Worm (Caenorhabditis elegans) whole organism, L1 larva: Measurements from ENCODE around the gene C17B7.3.

Source experiments
- C04F5.9 ChIP-seq: sonication (generic microtip); optimal IDR thresholded peaks from 2 replicates; lab custom pipeline; 2016; ENCODE audit warnings: missing genetic modification characterization, missing compliant biosample characterization
- C34B4.2 ChIP-seq: sonication (generic microtip); optimal IDR thresholded peaks from 2 replicates; lab custom pipeline; 2017; ENCODE audit warnings: mild to moderate bottlenecking, missing genetic modification characterization, missing compliant biosample characterization
- F16B12.6 ChIP-seq: fragments of 150-350 bp; optimal IDR thresholded peaks from 2 replicates; lab custom pipeline; 2014; ENCODE audit warnings: missing biosample characterization, missing genetic modification characterization
- aha-1 ChIP-seq: fragments of 150-350 bp; optimal IDR thresholded peaks from 2 replicates; lab custom pipeline; 2014; ENCODE audit warnings: missing biosample characterization, missing genetic modification characterization
- alr-1 ChIP-seq: fragments of 200-800 bp; sonication (Bioruptor generic); optimal IDR thresholded peaks from 2 replicates; lab custom pipeline; 2018; ENCODE audit warnings: borderline replicate concordance, mild to moderate bottlenecking, missing genetic modification characterization, missing compliant biosample characterization
- aly-2 ChIP-seq: fragments of 150-350 bp; optimal IDR thresholded peaks from 2 replicates; lab custom pipeline; 2014; ENCODE audit warnings: missing biosample characterization, missing genetic modification characterization
- ama-1 ChIP-seq: fragments of 150-350 bp; optimal IDR thresholded peaks from 2 replicates; lab custom pipeline; 2014
- blmp-1 ChIP-seq: fragments of 150-350 bp; optimal IDR thresholded peaks from 2 replicates; lab custom pipeline; 2014; ENCODE audit warnings: missing biosample characterization, missing genetic modification characterization
- ceh-63 ChIP-seq: fragments of 200-800 bp; sonication (Bioruptor generic); optimal IDR thresholded peaks from 2 replicates; lab custom pipeline; 2018; ENCODE audit warnings: mild to moderate bottlenecking, missing genetic modification characterization, missing compliant biosample characterization
- ceh-88 ChIP-seq: fragments of 200-800 bp; sonication (Bioruptor generic); IDR thresholded peaks from 2 replicates; pipeline ENCODE4 v1.3.6; 2022; ENCODE audit warnings: missing genetic modification characterization, missing compliant biosample characterization
- ceh-90 ChIP-seq: sonication (generic microtip); optimal IDR thresholded peaks from 2 replicates; lab custom pipeline; 2016; ENCODE audit warnings: missing genetic modification characterization, missing compliant biosample characterization
- dpl-1 ChIP-seq, 3 experiments: fragments of 150-350 bp in 2 of 3; sonication (generic microtip) in 1 of 3; optimal IDR thresholded peaks; 2 replicates each; lab custom pipeline; 2014 to 2017; ENCODE audit warnings: missing biosample characterization in 3 of 3, missing genetic modification characterization in 3 of 3, missing genetic modification reagents in 3 of 3
- dsc-1 ChIP-seq: sonication (generic microtip); optimal IDR thresholded peaks from 2 replicates; lab custom pipeline; 2016; ENCODE audit warnings: mild to moderate bottlenecking, missing genetic modification characterization, missing compliant biosample characterization
- efl-1 ChIP-seq, 4 experiments: fragments of 150-350 bp; optimal IDR thresholded peaks in 3 of 4; peaks in 1 of 4; 1 replicate in 1 of 4; 2 replicates in 3 of 4; lab custom pipeline; 2014; ENCODE audit warnings: missing biosample characterization in 2 of 4, missing genetic modification characterization in 2 of 4, missing genetic modification reagents in 2 of 4
- egl-27 ChIP-seq, 2 experiments: fragments of 150-350 bp in 1 of 2; sonication (generic microtip); optimal IDR thresholded peaks; 3 replicates each; lab custom pipeline; 2017 to 2018; ENCODE audit warnings: missing biosample characterization in 2 of 2, missing genetic modification characterization in 2 of 2, missing genetic modification reagents in 2 of 2
- ets-5 ChIP-seq: fragments of 200-800 bp; sonication (Bioruptor generic); IDR thresholded peaks from 2 replicates; pipeline ENCODE4 v1.3.6; 2022; ENCODE audit warnings: missing genetic modification characterization, missing compliant biosample characterization
- fkh-8 ChIP-seq: sonication (generic microtip); optimal IDR thresholded peaks from 2 replicates; lab custom pipeline; 2016; ENCODE audit warnings: mild to moderate bottlenecking, missing genetic modification characterization, missing compliant biosample characterization
- fos-1 ChIP-seq: fragments of 150-350 bp; optimal IDR thresholded peaks from 2 replicates; lab custom pipeline; 2014; ENCODE audit warnings: missing biosample characterization, missing genetic modification characterization
- hpl-2 ChIP-seq: fragments of 150-350 bp; optimal IDR thresholded peaks from 2 replicates; lab custom pipeline; 2014; ENCODE audit warnings: missing biosample characterization, missing genetic modification reagents, missing genetic modification characterization
- irx-1 ChIP-seq: sonication (generic microtip); optimal IDR thresholded peaks from 2 replicates; lab custom pipeline; 2016; ENCODE audit warnings: missing genetic modification characterization, missing compliant biosample characterization
- lin-13 ChIP-seq: fragments of 150-350 bp; optimal IDR thresholded peaks from 2 replicates; lab custom pipeline; 2014; ENCODE audit warnings: missing biosample characterization, missing genetic modification reagents, missing genetic modification characterization
- lin-14 ChIP-seq: fragments of 200-800 bp; sonication (Bioruptor generic); optimal IDR thresholded peaks from 2 replicates; lab custom pipeline; 2018; ENCODE audit warnings: mild to moderate bottlenecking, missing genetic modification characterization, moderate library complexity, missing compliant biosample characterization
- lin-15B ChIP-seq: fragments of 150-350 bp; sonication (generic microtip); optimal IDR thresholded peaks from 3 replicates; lab custom pipeline; 2014; ENCODE audit warnings: missing biosample characterization, missing genetic modification characterization
- lin-35 ChIP-seq, 2 experiments: fragments of 150-350 bp; optimal IDR thresholded peaks; 2 replicates each; lab custom pipeline; 2014; ENCODE audit warnings: missing biosample characterization in 2 of 2, missing genetic modification characterization in 2 of 2, missing genetic modification reagents in 2 of 2
- lir-3 ChIP-seq: sonication (generic microtip); optimal IDR thresholded peaks from 2 replicates; lab custom pipeline; 2016; ENCODE audit warnings: mild to moderate bottlenecking, missing genetic modification characterization, moderate library complexity, missing compliant biosample characterization; ENCODE audit not compliant: poor library complexity
- lsy-2 ChIP-seq, 2 experiments: fragments of 150-350 bp; optimal IDR thresholded peaks; 2 replicates each; lab custom pipeline; 2014; ENCODE audit warnings: missing biosample characterization in 2 of 2, missing genetic modification characterization in 2 of 2
- mab-9 ChIP-seq: fragments of 200-800 bp; sonication (Bioruptor generic); IDR thresholded peaks from 2 replicates; pipeline ENCODE4 v1.3.6; 2022; ENCODE audit warnings: missing genetic modification reagents, missing genetic modification characterization, missing compliant biosample characterization
- mdl-1 ChIP-seq, 2 experiments: fragments of 150-350 bp; optimal IDR thresholded peaks; 2 replicates each; lab custom pipeline; 2014 to 2017; ENCODE audit warnings: missing biosample characterization in 2 of 2, missing genetic modification characterization in 2 of 2, inconsistent platforms in 1 of 2
- mef-2 ChIP-seq: fragments of 150-350 bp; optimal IDR thresholded peaks from 2 replicates; lab custom pipeline; 2014; ENCODE audit warnings: missing biosample characterization, missing genetic modification characterization
- mep-1 ChIP-seq: fragments of 150-350 bp; optimal IDR thresholded peaks from 2 replicates; lab custom pipeline; 2014; ENCODE audit warnings: missing biosample characterization, missing genetic modification characterization
- nhr-12 ChIP-seq: sonication (generic microtip); optimal IDR thresholded peaks from 2 replicates; lab custom pipeline; 2017; ENCODE audit warnings: missing biosample characterization, missing genetic modification characterization
- nhr-19 ChIP-seq: fragments of 200-800 bp; sonication (Bioruptor generic); conservative IDR thresholded peaks from 2 replicates; pipeline ENCODE4 v1.3.6; 2022; ENCODE audit warnings: missing genetic modification characterization, missing compliant biosample characterization
- nhr-237 ChIP-seq: fragments of 150-350 bp; optimal IDR thresholded peaks from 2 replicates; lab custom pipeline; 2014; ENCODE audit warnings: missing biosample characterization, missing genetic modification characterization
- nhr-47 ChIP-seq: sonication (generic microtip); optimal IDR thresholded peaks from 2 replicates; lab custom pipeline; 2016; ENCODE audit warnings: mild to moderate bottlenecking, missing genetic modification characterization, moderate library complexity, missing compliant biosample characterization
- nhr-71 ChIP-seq: sonication (generic microtip); optimal IDR thresholded peaks from 2 replicates; lab custom pipeline; 2016; ENCODE audit warnings: mild to moderate bottlenecking, missing genetic modification characterization, moderate library complexity, missing compliant biosample characterization
- nhr-77 ChIP-seq: fragments of 150-350 bp; optimal IDR thresholded peaks from 2 replicates; lab custom pipeline; 2014; ENCODE audit warnings: missing biosample characterization, missing genetic modification characterization
- nhr-90 ChIP-seq: sonication (generic microtip); optimal IDR thresholded peaks from 2 replicates; lab custom pipeline; 2016; ENCODE audit warnings: mild to moderate bottlenecking, missing genetic modification characterization, missing compliant biosample characterization; ENCODE audit not compliant: poor library complexity
- pag-3 ChIP-seq: sonication (generic microtip); optimal IDR thresholded peaks from 2 replicates; lab custom pipeline; 2017; ENCODE audit warnings: missing genetic modification characterization, mild to moderate bottlenecking, missing compliant biosample characterization, antibody characterized with exemption, borderline replicate concordance; ENCODE audit not compliant: insufficient read depth
- pax-3 ChIP-seq: fragments of 200-800 bp; sonication (Bioruptor generic); optimal IDR thresholded peaks from 2 replicates; lab custom pipeline; 2018; ENCODE audit warnings: mild to moderate bottlenecking, missing genetic modification characterization, moderate library complexity, missing compliant biosample characterization
- pqm-1 ChIP-seq: sonication (generic microtip); optimal IDR thresholded peaks from 3 replicates; lab custom pipeline; 2017; ENCODE audit warnings: missing biosample characterization, missing genetic modification characterization
- rnt-1 ChIP-seq: sonication (generic microtip); optimal IDR thresholded peaks from 2 replicates; lab custom pipeline; 2016; ENCODE audit warnings: mild to moderate bottlenecking, missing genetic modification characterization, moderate library complexity, missing compliant biosample characterization
- skn-1 ChIP-seq: fragments of 150-350 bp; optimal IDR thresholded peaks from 2 replicates; lab custom pipeline; 2014; ENCODE audit warnings: missing biosample characterization, missing genetic modification characterization
- sup-37 ChIP-seq: fragments of 200-800 bp; sonication (Bioruptor generic); optimal IDR thresholded peaks from 2 replicates; lab custom pipeline; 2018; ENCODE audit warnings: mild to moderate bottlenecking, missing genetic modification characterization, missing compliant biosample characterization
- swsn-7 ChIP-seq: sonication (generic microtip); optimal IDR thresholded peaks from 2 replicates; lab custom pipeline; 2016; ENCODE audit warnings: missing genetic modification characterization, missing compliant biosample characterization
- tlp-1 ChIP-seq: fragments of 150-350 bp; optimal IDR thresholded peaks from 2 replicates; lab custom pipeline; 2014; ENCODE audit warnings: missing biosample characterization, missing genetic modification characterization
- unc-30 ChIP-seq: sonication (generic microtip); optimal IDR thresholded peaks from 2 replicates; lab custom pipeline; 2017; ENCODE audit warnings: missing biosample characterization, missing genetic modification characterization
- unc-62 ChIP-seq: fragments of 150-350 bp; optimal IDR thresholded peaks from 2 replicates; lab custom pipeline; 2014; ENCODE audit warnings: missing biosample characterization, missing genetic modification reagents, missing genetic modification characterization
- unc-86 ChIP-seq: sonication (generic microtip); optimal IDR thresholded peaks from 2 replicates; lab custom pipeline; 2016; ENCODE audit warnings: missing genetic modification characterization, missing compliant biosample characterization
- unc-98 ChIP-seq: fragments of 200-800 bp; sonication (Bioruptor generic); IDR thresholded peaks from 2 replicates; pipeline ENCODE4 v1.3.6; 2022; ENCODE audit warnings: missing genetic modification characterization, missing compliant biosample characterization
- vab-15 ChIP-seq: sonication (generic microtip); optimal IDR thresholded peaks from 2 replicates; lab custom pipeline; 2017; ENCODE audit warnings: missing genotype, mild to moderate bottlenecking, missing genetic modification characterization, missing compliant biosample characterization
- zip-4 ChIP-seq: fragments of 200-800 bp; sonication (Bioruptor generic); optimal IDR thresholded peaks from 2 replicates; lab custom pipeline; 2018; ENCODE audit warnings: mild to moderate bottlenecking, missing genetic modification characterization, moderate library complexity, missing compliant biosample characterization
- ztf-11 ChIP-seq, 2 experiments: sonication (generic microtip); optimal IDR thresholded peaks; 2 replicates each; lab custom pipeline; 2016 to 2017; ENCODE audit warnings: missing genetic modification characterization in 2 of 2, missing biosample characterization in 1 of 2, missing compliant biosample characterization in 1 of 2
- ztf-4 ChIP-seq: fragments of 150-350 bp; optimal IDR thresholded peaks from 2 replicates; lab custom pipeline; 2014; ENCODE audit warnings: missing biosample characterization, missing genetic modification characterization

The C17B7.3 gene

DNA sequence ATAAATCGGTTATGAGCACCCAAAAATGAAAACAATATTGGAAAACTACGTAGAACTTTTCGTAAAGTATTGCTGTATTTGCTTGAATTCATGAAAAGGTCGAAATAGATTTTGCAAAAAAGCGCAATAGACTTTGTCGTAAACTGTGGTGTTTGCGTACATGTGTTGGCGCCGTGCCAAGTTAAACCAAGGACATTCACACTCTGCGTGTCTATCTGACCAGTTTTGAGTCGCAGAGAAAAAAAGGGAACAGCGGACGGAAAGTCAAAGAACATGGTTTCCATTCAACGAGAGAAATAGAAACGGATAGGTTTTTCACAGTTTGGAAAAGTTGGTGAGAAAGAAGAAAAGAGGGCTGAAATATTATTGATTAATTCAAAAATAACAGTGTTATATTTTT is 48.4 kb downstream of the C17B7.3 start:
- TF ChIP-seq unc-30 (tag; lab: Kevin White, UChicago) = no peak
- peak; percentile 43 for TF ChIP-seq fos-1 (tag; lab: Kevin White, UChicago)
- TF ChIP-seq skn-1 (tag; lab: Kevin White, UChicago) = peak; percentile 73
- TF ChIP-seq mab-9 = no peak
- peak; percentile 79 for TF ChIP-seq nhr-47 (tag; lab: Kevin White, UChicago)
- no peak for TF ChIP-seq C34B4.2
- TF ChIP-seq C04F5.9 (tag; lab: Kevin White, UChicago) = no peak
- TF ChIP-seq aly-2 (tag; lab: Kevin White, UChicago) = no peak
- no peak for TF ChIP-seq alr-1
- TF ChIP-seq nhr-71 = peak; percentile 91
- no peak for TF ChIP-seq egl-27 (tag; optimal IDR thresholded peaks at IDR 0.05; lab: Kevin White, UChicago)
- TF ChIP-seq dsc-1 (tag; lab: Kevin White, UChicago) = peak; percentile 17
- TF ChIP-seq efl-1 (optimal IDR thresholded peaks at IDR 0.05; lab: Kevin White, UChicago) = peak; percentile 76 to 82
- TF ChIP-seq efl-1 (GFP tag; optimal IDR thresholded peaks at IDR 0.05 in 1 of 2; lab: Kevin White, UChicago) = peak; percentile 68 to 94
- peak; percentile 76 for TF ChIP-seq pag-3
- TF ChIP-seq blmp-1 (tag; lab: Kevin White, UChicago) = peak; percentile 90
- TF ChIP-seq tlp-1 (tag; lab: Kevin White, UChicago) = no peak
- TF ChIP-seq mdl-1 (tag; optimal IDR thresholded peaks at IDR 0.05; lab: Kevin White, UChicago) = peak in 1 of 2 experiments; percentile 81
- peak; percentile 70 to 87 for TF ChIP-seq lin-35 (GFP tag; optimal IDR thresholded peaks at IDR 0.05; lab: Kevin White, UChicago)
- TF ChIP-seq pax-3 (tag; lab: Kevin White, UChicago) = no peak
- no peak for TF ChIP-seq mef-2 (tag; lab: Kevin White, UChicago)
- no peak for TF ChIP-seq ceh-63
- TF ChIP-seq ceh-88 (GFP tag; lab: Robert Waterston, UW) = no peak
- peak; percentile 87 for TF ChIP-seq nhr-19 (GFP tag; lab: Robert Waterston, UW)
- no peak for TF ChIP-seq ama-1 (lab: Kevin White, UChicago)
- peak; percentile 64 for TF ChIP-seq hpl-2 (GFP tag; lab: Kevin White, UChicago)
- TF ChIP-seq zip-4 (GFP tag; lab: Kevin White, UChicago) = no peak
- TF ChIP-seq unc-62 (GFP tag; lab: Kevin White, UChicago) = no peak
- peak; percentile 99 for TF ChIP-seq lin-14 (GFP tag; lab: Kevin White, UChicago)
- TF ChIP-seq ceh-90 (tag; lab: Kevin White, UChicago) = no peak
- no peak for TF ChIP-seq nhr-12
- TF ChIP-seq vab-15 (tag; lab: Kevin White, UChicago) = no peak
- TF ChIP-seq nhr-77 (tag; lab: Kevin White, UChicago) = peak; percentile 73
- TF ChIP-seq F16B12.6 = peak; percentile 85
- TF ChIP-seq ztf-11 (tag; optimal IDR thresholded peaks at IDR 0.05; lab: Kevin White, UChicago) = no peak
- TF ChIP-seq unc-98 (GFP tag; lab: Robert Waterston, UW) = no peak
- TF ChIP-seq lir-3 (tag; lab: Kevin White, UChicago) = peak; percentile 19
- peak; percentile 81 for TF ChIP-seq nhr-90 (tag; lab: Kevin White, UChicago)
- TF ChIP-seq ets-5 (GFP tag; lab: Robert Waterston, UW) = no peak
- no peak for TF ChIP-seq pqm-1 (tag; lab: Kevin White, UChicago)
- peak; percentile 16 for TF ChIP-seq unc-86
- TF ChIP-seq ztf-4 (tag; lab: Kevin White, UChicago) = peak; percentile 30
- no peak for TF ChIP-seq sup-37
- peak; percentile 60 to 81 (median 76) for TF ChIP-seq dpl-1 (GFP tag; optimal IDR thresholded peaks at IDR 0.05; lab: Kevin White, UChicago)
- TF ChIP-seq nhr-237 (tag; lab: Kevin White, UChicago) = peak; percentile 67
- peak; percentile 91 for TF ChIP-seq mep-1 (tag; lab: Kevin White, UChicago)
- TF ChIP-seq irx-1 (tag; lab: Kevin White, UChicago) = peak; percentile 55
- peak; percentile 73 for TF ChIP-seq lin-13 (GFP tag; lab: Kevin White, UChicago)
- peak; percentile 85 for TF ChIP-seq rnt-1 (tag; lab: Kevin White, UChicago)
- TF ChIP-seq lsy-2 (tag; optimal IDR thresholded peaks at IDR 0.05; lab: Kevin White, UChicago) = peak; percentile 68 to 88
- peak; percentile 23 for TF ChIP-seq fkh-8 (tag; lab: Kevin White, UChicago)
- no peak for TF ChIP-seq aha-1
- peak; percentile 68 for TF ChIP-seq swsn-7 (tag; lab: Kevin White, UChicago)
- no peak for TF ChIP-seq lin-15B (tag; lab: Kevin White, UChicago)
